Fruit fly (Drosophila melanogaster): Measurements from ENCODE around the gene S.
A peak's percentile ranks its signal among the peaks of the same experiment; 100 is the strongest.

The S gene

dm6 chr2L:1118149-1118548 lies 40.5 kb upstream of the S start (continued):
- TF ChIP-seq Max (GFP tag; optimal IDR thresholded peaks at IDR 0.05) (peak; percentile 17), CG16813 (GFP tag; IDR thresholded peaks at IDR 0.05; ENCODE audit: partially characterized antibody) (peak; percentile 36; the same call in 1 of the 3 replicates), CG2199 (GFP tag; IDR thresholded peaks at IDR 0.05) (0 out of 3 replicates have a peak, but pooled peaks have one; percentile 52), Ssrp (tag; optimal IDR thresholded peaks at IDR 0.05) (no peak), sens-2 (GFP tag; IDR thresholded peaks at IDR 0.05) (no peak), YL-1 (GFP tag; optimal IDR thresholded peaks at IDR 0.05) (peak; percentile 2), chinmo (GFP tag; IDR thresholded peaks at IDR 0.05; ENCODE audit: partially characterized antibody) (0 out of 4 replicates have a peak, but pooled peaks have one; percentile 11), Neu2 (GFP tag; optimal IDR thresholded peaks at IDR 0.05; ENCODE audit: borderline replicate concordance) (no peak), Bteb2 (GFP tag; optimal IDR thresholded peaks at IDR 0.05) (no peak), Dll (GFP tag; IDR thresholded peaks at IDR 0.05; ENCODE audit: partially characterized antibody) (no peak), CG9727 (GFP tag; optimal IDR thresholded peaks at IDR 0.05) (peak; percentile 32), CG8290 (GFP tag; optimal IDR thresholded peaks at IDR 0.05) (no peak), CG8290 (tag; optimal IDR thresholded peaks at IDR 0.05) (peak in 1 of 2 experiments; percentile 20), Pdp1 (GFP tag; optimal IDR thresholded peaks at IDR 0.05) (peak in 1 of 2 experiments; percentile 32), br (optimal IDR thresholded peaks at IDR 0.05) (no peak), sna (GFP tag; IDR thresholded peaks at IDR 0.05; ENCODE audit: partially characterized antibody) (no peak), CG4820 (GFP tag; optimal IDR thresholded peaks at IDR 0.05) (no peak), otp (GFP tag; IDR thresholded peaks at IDR 0.05) (no peak), usp (GFP tag; optimal IDR thresholded peaks at IDR 0.05) (no peak), Dad (GFP tag; optimal IDR thresholded peaks at IDR 0.05) (no peak), CG6254 (GFP tag; optimal IDR thresholded peaks at IDR 0.05) (no peak), CG14014 (GFP tag; IDR thresholded peaks at IDR 0.05) (no peak), CG10366 (GFP tag; IDR thresholded peaks at IDR 0.05) (no peak), fru (optimal IDR thresholded peaks at IDR 0.05) (no peak), slbo (GFP tag; IDR thresholded peaks at IDR 0.05) (0 out of 2 replicates have a peak, but pooled peaks have one; percentile 11)

DNA sequence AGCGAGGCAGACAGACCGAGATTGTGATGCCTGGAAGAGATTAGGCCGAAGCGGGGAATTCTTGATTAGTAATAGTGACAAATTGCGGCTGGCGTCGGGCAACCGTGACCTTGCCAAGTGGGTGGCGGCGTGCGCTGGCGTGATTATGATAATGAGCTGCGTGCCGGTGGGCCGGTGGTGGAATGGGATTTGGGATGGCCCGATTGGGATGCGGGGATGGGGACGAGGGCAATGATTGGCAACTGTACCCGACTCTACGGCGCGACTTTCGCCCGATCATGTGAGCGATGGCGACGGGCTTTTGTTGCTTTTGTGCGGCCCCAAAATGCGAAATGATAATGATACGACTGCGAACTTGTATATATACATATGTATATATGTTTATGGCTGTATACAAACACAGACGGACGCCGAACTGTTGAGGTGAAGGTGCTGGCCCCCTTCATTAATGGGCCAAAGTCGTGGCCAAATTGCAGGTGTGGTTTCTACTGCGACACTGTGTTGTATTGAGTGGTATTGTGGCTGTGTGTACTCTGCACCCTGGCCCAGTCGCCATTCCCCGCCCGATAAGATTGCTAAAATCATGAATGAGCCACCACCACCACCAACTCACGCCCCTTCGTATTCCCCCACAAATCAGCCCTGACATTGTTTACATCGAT lies 39.2 kb upstream of the S start:
- TF ChIP-seq vvl (GFP tag; IDR thresholded peaks at IDR 0.05) (peak; percentile 45; the same call in 1 of the 2 replicates), E2f2 (GFP tag; IDR thresholded peaks at IDR 0.05) (no peak), gro (GFP tag; optimal IDR thresholded peaks at IDR 0.05) (peak; percentile 6), MBD-R2 (GFP tag; IDR thresholded peaks at IDR 0.05) (no peak), CG34376 (GFP tag; optimal IDR thresholded peaks at IDR 0.05) (peak; percentile 45), lbe (GFP tag; optimal IDR thresholded peaks at IDR 0.05) (peak; percentile 6), CG32532 (GFP tag; IDR thresholded peaks at IDR 0.05) (peak; percentile 9; the same call in 1 of the 2 replicates), Med (GFP tag) (peak; percentile 65), sens (GFP tag) (peak; percentile 49), dan (GFP tag; IDR thresholded peaks at IDR 0.05) (no peak), nom (GFP tag; optimal IDR thresholded peaks at IDR 0.05) (peak; percentile 22), ftz-f1 (GFP tag; optimal IDR thresholded peaks at IDR 0.05) (peak; percentile 46), CG3281 (GFP tag; optimal IDR thresholded peaks at IDR 0.05) (peak; percentile 25), Nf-YA (GFP tag; IDR thresholded peaks at IDR 0.05) (no peak), GATAe (GFP tag; conservative IDR thresholded peaks at IDR 0.05) (peak; percentile 48; the same call in 1 of the 2 replicates), NFAT (GFP tag; IDR thresholded peaks at IDR 0.05) (no peak), CG7271 (tag; optimal IDR thresholded peaks at IDR 0.05) (no peak), inv (GFP tag; IDR thresholded peaks at IDR 0.05; ENCODE audit: partially characterized antibody) (0 out of 2 replicates have a peak, but pooled peaks have one; percentile 23), sim (GFP tag; IDR thresholded peaks at IDR 0.05) (no peak), CG11085 (GFP tag; IDR thresholded peaks at IDR 0.05) (no peak), Dek (tag; optimal IDR thresholded peaks at IDR 0.05) (no peak), chinmo (GFP tag; IDR thresholded peaks at IDR 0.05; ENCODE audit: partially characterized antibody) (0 out of 4 replicates have a peak, but pooled peaks have one; percentile 4), CG7987 (GFP tag; optimal IDR thresholded peaks at IDR 0.05) (peak; percentile 77), Pdp1 (GFP tag; optimal IDR thresholded peaks at IDR 0.05) (no peak), sug (tag; optimal IDR thresholded peaks at IDR 0.05) (peak; percentile 33), crol (GFP tag; IDR thresholded peaks at IDR 0.05) (peak; percentile 34; the same call in 1 of the 2 replicates), run (tag; optimal IDR thresholded peaks at IDR 0.05) (no peak)
